Fruit fly (Drosophila melanogaster) whole organism, adult: Measurements from ENCODE around the gene CG17778.

Experiments used
- CG11617 ChIP-seq: fragments of 200-800 bp; sonication (Bioruptor generic); optimal IDR thresholded peaks from 2 replicates; lab custom pipeline; 2017; ENCODE audit warnings: mild to moderate bottlenecking, missing biosample characterization, missing genetic modification reagents, missing genetic modification characterization
- CG12768 ChIP-seq: fragments of 200-800 bp; sonication (Bioruptor generic); optimal IDR thresholded peaks from 2 replicates; lab custom pipeline; 2017; ENCODE audit warnings: missing biosample characterization, missing genetic modification characterization, mild to moderate bottlenecking, moderate library complexity, missing genetic modification reagents
- CG33017 ChIP-seq: fragments of 200-800 bp; sonication (Bioruptor generic); optimal IDR thresholded peaks from 2 replicates; lab custom pipeline; 2018; ENCODE audit warnings: missing biosample characterization, mild to moderate bottlenecking, missing genetic modification characterization, moderate library complexity
- CG5204 ChIP-seq: fragments of 200-800 bp; sonication (Bioruptor generic); optimal IDR thresholded peaks from 2 replicates; lab custom pipeline; 2016; ENCODE audit warnings: missing biosample characterization, missing genetic modification characterization
- Clk ChIP-seq: fragments of 200-800 bp; sonication (Bioruptor generic); optimal IDR thresholded peaks from 2 replicates; lab custom pipeline; 2017; ENCODE audit warnings: missing biosample characterization, missing genetic modification characterization
- Crg-1 ChIP-seq: fragments of 200-800 bp; sonication (Bioruptor generic); optimal IDR thresholded peaks from 2 replicates; lab custom pipeline; 2016; ENCODE audit warnings: missing biosample characterization, missing genetic modification characterization
- cnc ChIP-seq, 2 experiments: fragments of >200 bp; optimal IDR thresholded peaks; 2 replicates each; lab custom pipeline; 2017
- kay ChIP-seq: fragments of 200-800 bp; sonication (Bioruptor generic); peaks from one replicate; lab custom pipeline; 2016; ENCODE audit warnings: missing biosample characterization, missing genetic modification characterization, borderline replicate concordance

dm6 chrX:529724-530603 lies 35.5 kb downstream of the CG17778 start, which contains the start of the genes CG4293 and Appl:
- TF ChIP-seq CG5204 (GFP tag; lab: Kevin White, UChicago) = no peak
- TF ChIP-seq CG33017 (tag; lab: Kevin White, UChicago) = no peak
- peak; percentile 14 for TF ChIP-seq Crg-1 (GFP tag; lab: Kevin White, UChicago)
- no peak for TF ChIP-seq Clk (GFP tag; lab: Kevin White, UChicago)
- TF ChIP-seq CG12768 (GFP tag; lab: Kevin White, UChicago) = no peak
- no peak for TF ChIP-seq kay (GFP tag; lab: Kevin White, UChicago)
- TF ChIP-seq cnc (optimal IDR thresholded peaks at IDR 0.05; lab: Kevin White, UChicago) = no peak
- no peak for TF ChIP-seq CG11617 (GFP tag; lab: Kevin White, UChicago)
